Worm (Caenorhabditis elegans): ENCODE results near the gene spp-2.

Gene spp-2

DNA sequence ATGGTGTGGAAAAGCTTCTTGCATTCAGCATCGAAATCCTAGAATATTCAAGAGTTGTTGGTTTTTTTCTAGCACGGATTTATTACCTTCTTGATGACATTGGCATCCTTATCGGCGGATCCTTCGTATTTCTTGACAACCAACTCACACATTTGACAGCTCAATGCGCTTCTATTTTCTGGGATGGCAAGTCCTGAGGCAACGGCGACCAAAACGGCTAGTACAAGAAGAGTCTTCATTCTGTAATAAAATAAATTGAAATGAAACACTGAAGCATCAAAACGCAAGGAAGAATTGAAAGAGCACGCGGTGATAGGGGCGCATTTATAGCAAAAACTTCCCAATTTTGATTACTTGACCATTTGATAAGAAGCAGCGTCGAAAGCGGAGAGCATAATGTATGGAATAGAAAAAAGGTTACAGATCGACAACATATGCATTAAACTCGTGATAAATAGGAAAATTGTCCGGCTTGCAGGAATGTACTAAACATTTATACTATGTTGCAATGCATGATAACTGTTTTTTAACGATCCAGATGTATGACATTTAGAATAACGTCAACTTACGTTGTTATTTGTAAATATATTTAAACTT lies 3.6 kb upstream of the spp-2 start, which contains the start of gene spp-5 (continued):
- TF ChIP-seq die-1 (tag; optimal IDR thresholded peaks at IDR 0.05) (no peak), dpff-1 (tag; optimal IDR thresholded peaks at IDR 0.05) (no peak), nhr-80 (tag; optimal IDR thresholded peaks at IDR 0.05) (peak; percentile 94), ceh-40 (GFP tag; IDR thresholded peaks at IDR 0.05) (no peak), Y53G8AR.9 (GFP tag; conservative IDR thresholded peaks at IDR 0.05) (no peak), ceh-100 (GFP tag; IDR thresholded peaks at IDR 0.05) (no peak), lag-1 (GFP tag; IDR thresholded peaks at IDR 0.05) (no peak), tbp1 (GFP tag; optimal IDR thresholded peaks at IDR 0.05) (peak; percentile 26), F57A8.1 (GFP tag; optimal IDR thresholded peaks at IDR 0.05) (no peak), gei-17 (GFP tag; optimal IDR thresholded peaks at IDR 0.05) (no peak), ZK185.1 (tag; optimal IDR thresholded peaks at IDR 0.05; ENCODE audit: poor library complexity, severe bottlenecking) (peak; percentile 4), tbx-9 (tag; optimal IDR thresholded peaks at IDR 0.05; ENCODE audit: borderline replicate concordance) (no peak), aptf-3 (GFP tag; IDR thresholded peaks at IDR 0.05) (no peak), dox-1 (GFP tag; IDR thresholded peaks at IDR 0.05) (0 out of 2 replicates have a peak, but pooled peaks have one; percentile 13), egrh-3 (GFP tag; IDR thresholded peaks at IDR 0.05) (no peak), ets-4 (GFP tag; optimal IDR thresholded peaks at IDR 0.05) (peak; percentile 33), snpc-3.4 (tag; optimal IDR thresholded peaks at IDR 0.05) (no peak), F49E8.2 (tag; optimal IDR thresholded peaks at IDR 0.05; ENCODE audit: insufficient read depth) (no peak), ceh-79 (tag; optimal IDR thresholded peaks at IDR 0.05) (no peak), ztf-26 (tag; optimal IDR thresholded peaks at IDR 0.05) (no peak), him-1 (tag; optimal IDR thresholded peaks at IDR 0.05) (no peak), mcd-1 (GFP tag; IDR thresholded peaks at IDR 0.05) (no peak)

DNA sequence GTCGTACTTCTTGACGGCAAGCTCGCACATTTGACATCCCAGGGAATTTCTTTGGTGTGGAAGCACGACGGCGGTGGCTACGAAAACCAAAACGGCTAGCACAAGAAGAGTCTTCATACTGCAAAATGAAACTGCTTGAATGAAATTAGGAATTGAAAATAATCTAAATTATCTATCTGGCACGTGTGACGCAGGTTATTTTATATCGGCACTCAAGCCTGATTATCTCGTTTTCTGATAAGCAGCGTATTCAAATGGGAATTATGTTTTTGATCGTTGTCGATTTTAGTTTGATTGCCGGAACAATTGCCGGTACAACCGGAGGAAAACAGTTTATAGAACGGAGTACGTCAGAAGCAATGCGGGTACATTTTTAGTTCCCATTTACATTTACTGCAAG lies 2.0 kb upstream of the spp-2 start, which contains the start of gene spp-4:
Gene spp-4, minus strand, starts transcription at position 118 of the 400 bp plus-strand sequence.
- TF ChIP-seq cebp-1 (GFP tag; IDR thresholded peaks at IDR 0.05): no peak
- TF ChIP-seq cebp-1 (tag; optimal IDR thresholded peaks at IDR 0.05): no peak
- TF ChIP-seq nfya-2 (GFP tag; IDR thresholded peaks at IDR 0.05): no peak
- TF ChIP-seq zfh-2 (GFP tag; conservative IDR thresholded peaks at IDR 0.05): no peak
- no peak for TF ChIP-seq snpc-4 (GFP tag; optimal IDR thresholded peaks at IDR 0.05)
- no peak for TF ChIP-seq snpc-4 (tag; optimal IDR thresholded peaks at IDR 0.05)
- no peak for TF ChIP-seq lsy-27 (tag; optimal IDR thresholded peaks at IDR 0.05; ENCODE audit: borderline replicate concordance, insufficient read depth)

DNA sequence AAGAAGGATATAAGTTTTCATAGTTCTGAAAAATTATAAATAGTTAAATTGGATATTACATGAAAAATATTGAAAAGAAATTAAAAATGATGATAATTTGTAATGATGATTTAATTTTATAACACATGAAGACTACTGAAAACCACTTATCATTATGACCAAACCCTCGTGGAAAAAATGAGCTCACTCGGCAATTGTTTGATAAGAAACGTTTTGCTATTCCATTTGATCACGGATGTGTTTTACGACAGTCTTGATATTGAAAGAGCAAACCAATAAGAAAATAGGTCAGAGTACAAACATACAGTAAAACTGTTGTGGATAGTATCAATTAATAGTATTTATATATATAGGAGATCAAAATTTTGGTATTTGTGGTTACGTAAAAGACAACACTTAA lies 1.3 kb downstream of the spp-2 start, which contains the start of gene spp-3:
Gene spp-3, minus strand, starts transcription at position 25 of the 400 bp plus-strand sequence.
- TF ChIP-seq xnd-1 (tag; optimal IDR thresholded peaks at IDR 0.05) (no peak), nhr-80 (tag; optimal IDR thresholded peaks at IDR 0.05) (peak; percentile 82), madf-6 (GFP tag; IDR thresholded peaks at IDR 0.05) (0 out of 2 replicates have a peak, but pooled peaks have one; percentile 5), cebp-1 (GFP tag; IDR thresholded peaks at IDR 0.05) (no peak), cebp-1 (tag; optimal IDR thresholded peaks at IDR 0.05) (peak; percentile 40), snpc-4 (GFP tag; optimal IDR thresholded peaks at IDR 0.05) (no peak), snpc-4 (tag; optimal IDR thresholded peaks at IDR 0.05) (no peak), ets-4 (GFP tag; optimal IDR thresholded peaks at IDR 0.05) (peak; percentile 65), Y67H2A.10 (GFP tag; conservative IDR thresholded peaks at IDR 0.05) (no peak), atf-7 (tag; optimal IDR thresholded peaks at IDR 0.05) (peak; percentile 20), nfyb-1 (GFP tag; IDR thresholded peaks at IDR 0.05) (0 out of 2 replicates have a peak, but pooled peaks have one; percentile 56), hlh-26 (GFP tag; conservative IDR thresholded peaks at IDR 0.05) (no peak)
